Worm (Caenorhabditis elegans) whole organism, L1 larva: ENCODE data around the gene F35E8.6.

Experiments
- lsy-2 ChIP-seq, 2 experiments: fragments of 150-350 bp; optimal IDR thresholded peaks; 2 replicates each; lab custom pipeline; 2014; ENCODE audit warnings: missing biosample characterization in 2 of 2, missing genetic modification characterization in 2 of 2
- nhr-20 ChIP-seq: sonication (generic microtip); optimal IDR thresholded peaks from 2 replicates; lab custom pipeline; 2016; ENCODE audit warnings: mild to moderate bottlenecking, missing genetic modification characterization, missing compliant biosample characterization
- sptf-1 ChIP-seq: fragments of 150-350 bp; optimal IDR thresholded peaks from 2 replicates; lab custom pipeline; 2014; ENCODE audit warnings: missing biosample characterization, missing genetic modification characterization

- no peak for TF ChIP-seq sptf-1 (tag; lab: Kevin White, UChicago)
- TF ChIP-seq nhr-20 = no peak
- TF ChIP-seq lsy-2 (tag; optimal IDR thresholded peaks at IDR 0.05; lab: Kevin White, UChicago) = no peak
Observed at ce11 chrV:15921102-15921501, 9.2 kb downstream of the F35E8.6 start, which contains the start of gene cdr-1.
